Fruit fly (Drosophila melanogaster) whole organism, embryonic: Measurements from ENCODE around the gene Rab10.

ENCODE experiments used
- Ada2b ChIP-seq: fragments of 200-800 bp; sonication (Bioruptor generic); IDR thresholded peaks from 2 replicates; pipeline ENCODE4 v1.3.6; 2022; ENCODE audit warnings: missing biosample characterization, missing genetic modification characterization
- Asciz ChIP-seq: fragments of 200-800 bp; sonication (Bioruptor generic); optimal IDR thresholded peaks from 2 replicates; lab custom pipeline; 2017; ENCODE audit warnings: missing biosample characterization, mild to moderate bottlenecking, missing genetic modification characterization, missing genetic modification reagents
- Atf-2 ChIP-seq: fragments of 200-800 bp; sonication (Bioruptor generic); optimal IDR thresholded peaks from 2 replicates; lab custom pipeline; 2016; ENCODE audit warnings: missing biosample characterization, missing genetic modification characterization
- C15 ChIP-seq: fragments of 200-800 bp; sonication (Bioruptor generic); IDR thresholded peaks from 3 replicates; pipeline ENCODE4 v1.3.6; 2022; ENCODE audit warnings: missing biosample characterization, missing genetic modification characterization
- CG10321 ChIP-seq: fragments of 200-800 bp; sonication (Bioruptor generic); IDR thresholded peaks from 2 replicates; pipeline ENCODE4 v1.3.6; 2022; ENCODE audit warnings: missing biosample characterization, missing genetic modification characterization
- CG10543 ChIP-seq: fragments of 200-800 bp; sonication (Bioruptor generic); optimal IDR thresholded peaks from 3 replicates; lab custom pipeline; 2017; ENCODE audit warnings: missing biosample characterization, mild to moderate bottlenecking, missing genetic modification characterization, moderate library complexity
- CG10654 ChIP-seq: fragments of 200-800 bp; sonication (Bioruptor generic); optimal IDR thresholded peaks from 2 replicates; lab custom pipeline; 2016; ENCODE audit warnings: missing biosample characterization, missing genetic modification characterization
- CG13287 ChIP-seq: fragments of 200-800 bp; sonication (Bioruptor generic); IDR thresholded peaks from 2 replicates; pipeline ENCODE4 v1.3.6; 2022; ENCODE audit warnings: missing biosample characterization, missing genetic modification characterization; ENCODE audit not compliant: partially characterized antibody
- CG13296 ChIP-seq: fragments of 200-800 bp; sonication (Bioruptor generic); optimal IDR thresholded peaks from 3 replicates; lab custom pipeline; 2018; ENCODE audit warnings: missing biosample characterization, mild to moderate bottlenecking, missing genetic modification characterization
- CG13775 ChIP-seq: fragments of 200-800 bp; sonication (Bioruptor generic); optimal IDR thresholded peaks from 3 replicates; lab custom pipeline; 2017; ENCODE audit warnings: missing biosample characterization, mild to moderate bottlenecking, missing genetic modification characterization
- CG14860 ChIP-seq: fragments of 200-800 bp; sonication (Bioruptor generic); IDR thresholded peaks from 3 replicates; pipeline ENCODE4 v1.3.6; 2022; ENCODE audit warnings: missing biosample characterization, missing genetic modification characterization; ENCODE audit not compliant: partially characterized antibody
- CG1529 ChIP-seq: fragments of 200-800 bp; sonication (Bioruptor generic); optimal IDR thresholded peaks from 3 replicates; lab custom pipeline; 2018; ENCODE audit warnings: missing biosample characterization, missing genetic modification characterization
- CG16863 ChIP-seq: fragments of 200-800 bp; sonication (Bioruptor generic); optimal IDR thresholded peaks from 3 replicates; lab custom pipeline; 2016; ENCODE audit warnings: missing biosample characterization, missing genetic modification characterization
- CG17361 ChIP-seq: fragments of 200-800 bp; sonication (Bioruptor generic); IDR thresholded peaks from 3 replicates; pipeline ENCODE4 v1.3.6; 2022; ENCODE audit warnings: missing biosample characterization, missing genetic modification characterization
- CG1832 ChIP-seq: fragments of 200-800 bp; sonication (Bioruptor generic); optimal IDR thresholded peaks from 2 replicates; lab custom pipeline; 2017; ENCODE audit warnings: missing biosample characterization, mild to moderate bottlenecking, missing genetic modification characterization, inconsistent platforms
- CG18599 ChIP-seq: fragments of 200-800 bp; sonication (Bioruptor generic); optimal IDR thresholded peaks from 3 replicates; lab custom pipeline; 2017; ENCODE audit warnings: missing biosample characterization, missing genetic modification characterization, mild to moderate bottlenecking, moderate library complexity, missing genetic modification reagents
- CG18619 ChIP-seq: fragments of 200-800 bp; sonication (Bioruptor generic); optimal IDR thresholded peaks from 3 replicates; lab custom pipeline; 2017; ENCODE audit warnings: missing biosample characterization, mild to moderate bottlenecking, missing genetic modification characterization
- CG2199 ChIP-seq: fragments of 200-800 bp; sonication (Bioruptor generic); IDR thresholded peaks from 3 replicates; pipeline ENCODE4 v1.3.6; 2022; ENCODE audit warnings: missing biosample characterization, missing genetic modification characterization
- CG43689 ChIP-seq: fragments of 200-800 bp; sonication (Bioruptor generic); IDR thresholded peaks from 2 replicates; pipeline ENCODE4 v1.3.6; 2022; ENCODE audit warnings: missing biosample characterization, missing genetic modification characterization
- CG4820 ChIP-seq: fragments of 200-800 bp; sonication (Bioruptor generic); optimal IDR thresholded peaks from 3 replicates; lab custom pipeline; 2016; ENCODE audit warnings: missing biosample characterization, missing genetic modification characterization
- CG5953 ChIP-seq: fragments of 200-800 bp; sonication (Bioruptor generic); IDR thresholded peaks from 2 replicates; pipeline ENCODE4 v1.3.6; 2022; ENCODE audit warnings: missing biosample characterization, missing genetic modification characterization
- CG6272 ChIP-seq: fragments of 200-800 bp; sonication (Bioruptor generic); IDR thresholded peaks from 2 replicates; pipeline ENCODE4 v1.3.6; 2022; ENCODE audit warnings: missing biosample characterization, missing genetic modification characterization
- CG6683 ChIP-seq: fragments of 200-800 bp; sonication (Bioruptor generic); optimal IDR thresholded peaks from 2 replicates; lab custom pipeline; 2017; ENCODE audit warnings: missing biosample characterization, mild to moderate bottlenecking, missing genetic modification characterization, missing genetic modification reagents
- CG7556 ChIP-seq: fragments of 200-800 bp; sonication (Bioruptor generic); optimal IDR thresholded peaks from 2 replicates; lab custom pipeline; 2017; ENCODE audit warnings: missing biosample characterization, mild to moderate bottlenecking, missing genetic modification characterization
- CG7786 ChIP-seq: fragments of 200-800 bp; sonication (Bioruptor generic); optimal IDR thresholded peaks from 2 replicates; lab custom pipeline; 2016; ENCODE audit warnings: missing biosample characterization, missing genetic modification characterization
- CG7928 ChIP-seq: fragments of 200-800 bp; sonication (Bioruptor generic); optimal IDR thresholded peaks from 2 replicates; lab custom pipeline; 2017; ENCODE audit warnings: missing biosample characterization, mild to moderate bottlenecking, missing genetic modification characterization
- CG9727 ChIP-seq: fragments of 200-800 bp; sonication (Bioruptor generic); optimal IDR thresholded peaks from 3 replicates; lab custom pipeline; 2017; ENCODE audit warnings: missing biosample characterization, mild to moderate bottlenecking, missing genetic modification characterization
- Camta ChIP-seq: fragments of 200-800 bp; sonication (Bioruptor generic); optimal IDR thresholded peaks from 2 replicates; lab custom pipeline; 2016; ENCODE audit warnings: missing biosample characterization, missing genetic modification characterization
- Dll ChIP-seq: fragments of 200-800 bp; sonication (Bioruptor generic); IDR thresholded peaks from 4 replicates; pipeline ENCODE4 v1.3.6; 2022; ENCODE audit warnings: missing biosample characterization, missing genetic modification characterization; ENCODE audit not compliant: partially characterized antibody
- E2f2 ChIP-seq: fragments of 200-800 bp; sonication (Bioruptor generic); IDR thresholded peaks from 2 replicates; pipeline ENCODE4 v1.3.6; 2022; ENCODE audit warnings: missing biosample characterization, missing genetic modification characterization
- Ets97D ChIP-seq: fragments of 200-800 bp; sonication (Bioruptor generic); optimal IDR thresholded peaks from 3 replicates; lab custom pipeline; 2016; ENCODE audit warnings: missing biosample characterization, missing genetic modification characterization
- Hr78 ChIP-seq, 2 experiments: fragments of 200-800 bp in 1 of 2; fragments of >200 bp in 1 of 2; sonication (Bioruptor generic) in 1 of 2; optimal IDR thresholded peaks; 2 replicates each; lab custom pipeline; 2017 to 2019; ENCODE audit warnings: missing biosample characterization in 2 of 2, missing genetic modification characterization in 2 of 2, mild to moderate bottlenecking in 1 of 2, moderate library complexity in 1 of 2
- Optix ChIP-seq: fragments of 200-800 bp; sonication (Bioruptor generic); IDR thresholded peaks from 3 replicates; pipeline ENCODE4 v1.3.6; 2022; ENCODE audit warnings: missing biosample characterization, missing genetic modification characterization
- ac ChIP-seq: fragments of 200-800 bp; sonication (Bioruptor generic); optimal IDR thresholded peaks from 3 replicates; lab custom pipeline; 2017; ENCODE audit warnings: missing biosample characterization, mild to moderate bottlenecking, missing genetic modification characterization
- ap ChIP-seq: fragments of 200-800 bp; sonication (Bioruptor generic); IDR thresholded peaks from 2 replicates; pipeline ENCODE4 v1.3.6; 2022; ENCODE audit warnings: missing biosample characterization, missing genetic modification characterization
- bbx ChIP-seq: fragments of 200-800 bp; sonication (Bioruptor generic); IDR thresholded peaks from 2 replicates; pipeline ENCODE4 v1.3.6; 2022; ENCODE audit warnings: missing biosample characterization, missing genetic modification characterization; ENCODE audit not compliant: partially characterized antibody
- cad ChIP-seq: fragments of >200 bp; optimal IDR thresholded peaks from 2 replicates; lab custom pipeline; 2017; ENCODE audit warnings: missing biosample characterization, missing genetic modification characterization
- cato ChIP-seq: fragments of 200-800 bp; sonication (Bioruptor generic); optimal IDR thresholded peaks from 2 replicates; lab custom pipeline; 2016; ENCODE audit warnings: missing biosample characterization, missing genetic modification characterization, borderline replicate concordance
- crc ChIP-seq: fragments of 200-800 bp; sonication (Bioruptor generic); optimal IDR thresholded peaks from 2 replicates; lab custom pipeline; 2016; ENCODE audit warnings: missing biosample characterization, missing genetic modification characterization
- crp ChIP-seq, 2 experiments: fragments of 200-800 bp; sonication (Bioruptor generic); optimal IDR thresholded peaks; 2 replicates in 1 of 2; 3 replicates in 1 of 2; lab custom pipeline; 2017; ENCODE audit warnings: missing biosample characterization in 2 of 2, missing genetic modification characterization in 2 of 2, mild to moderate bottlenecking in 1 of 2, moderate library complexity in 1 of 2
- dimm ChIP-seq: fragments of 200-800 bp; sonication (Bioruptor generic); IDR thresholded peaks from 2 replicates; pipeline ENCODE4 v1.3.6; 2022; ENCODE audit warnings: missing biosample characterization, missing genetic modification characterization
- grn ChIP-seq: fragments of 200-800 bp; sonication (Bioruptor generic); optimal IDR thresholded peaks from 3 replicates; lab custom pipeline; 2017; ENCODE audit warnings: missing biosample characterization, missing genetic modification characterization
- inv ChIP-seq: fragments of 200-800 bp; sonication (Bioruptor generic); IDR thresholded peaks from 2 replicates; pipeline ENCODE4 v1.3.6; 2022; ENCODE audit warnings: missing biosample characterization, missing genetic modification characterization; ENCODE audit not compliant: partially characterized antibody
- nmo ChIP-seq: fragments of 200-800 bp; sonication (Bioruptor generic); optimal IDR thresholded peaks from 2 replicates; lab custom pipeline; 2018; ENCODE audit warnings: missing biosample characterization, mild to moderate bottlenecking, missing genetic modification characterization, moderate library complexity
- p53 ChIP-seq: fragments of 200-800 bp; sonication (Bioruptor generic); optimal IDR thresholded peaks from 2 replicates; lab custom pipeline; 2016; ENCODE audit warnings: missing biosample characterization, missing genetic modification characterization
- sqz ChIP-seq: fragments of 200-800 bp; sonication (Bioruptor generic); optimal IDR thresholded peaks from 3 replicates; lab custom pipeline; 2018; ENCODE audit warnings: missing biosample characterization, mild to moderate bottlenecking, missing genetic modification characterization
- toy ChIP-seq: fragments of 200-800 bp; sonication (Bioruptor generic); IDR thresholded peaks from 2 replicates; pipeline ENCODE4 v1.3.6; 2022; ENCODE audit warnings: missing biosample characterization, missing genetic modification characterization
- trh ChIP-seq: fragments of 200-800 bp; sonication (Bioruptor generic); optimal IDR thresholded peaks from 2 replicates; lab custom pipeline; 2016; ENCODE audit warnings: missing biosample characterization, missing genetic modification characterization
- ttk ChIP-seq: fragments of 200-800 bp; sonication (Bioruptor generic); IDR thresholded peaks from 2 replicates; pipeline ENCODE4 v2.1.2; 2022; ENCODE audit warnings: missing biosample characterization, missing genetic modification characterization

Gene Rab10

DNA sequence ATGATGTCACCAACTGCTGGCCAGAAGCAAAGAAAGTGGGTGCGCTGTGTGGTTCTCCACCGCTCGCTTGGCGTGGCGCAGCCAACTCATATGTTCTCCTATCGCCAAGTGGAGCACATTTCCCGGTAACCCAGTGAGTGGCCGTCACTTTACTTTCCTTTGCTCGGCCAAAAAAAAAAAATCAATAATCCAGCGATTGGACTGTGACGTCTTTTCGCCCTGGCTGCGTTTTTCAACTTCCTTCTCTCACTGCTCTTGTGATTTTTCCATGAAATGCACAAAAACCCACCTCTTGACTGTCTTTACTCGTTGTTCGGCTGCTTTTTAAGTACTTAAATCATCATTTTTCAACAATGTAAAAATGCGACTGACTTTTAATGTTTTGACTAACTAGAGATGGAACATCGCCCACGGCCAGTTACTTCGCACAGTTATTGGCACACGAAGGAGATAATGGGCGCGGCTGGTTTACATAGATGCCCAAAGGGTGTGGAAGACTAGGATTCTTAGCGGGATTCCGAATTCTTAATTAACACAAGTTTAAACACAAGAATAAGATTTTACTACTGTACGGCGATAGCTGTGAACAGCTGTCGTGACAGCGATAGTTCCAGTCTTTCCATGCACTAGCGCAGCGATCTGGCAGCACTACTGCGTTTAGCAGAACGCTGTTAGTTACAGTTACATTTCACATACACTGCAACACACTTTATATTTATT is 15.2 kb upstream of the Rab10 start, which contains the start of gene sw (continued):
- TF ChIP-seq inv (GFP tag; lab: Robert Waterston, UW) (peak; percentile 95), dimm (GFP tag; lab: Robert Waterston, UW) (no peak), crc (GFP tag; lab: Kevin White, UChicago) (no peak), CG1529 (GFP tag; lab: Kevin White, UChicago) (no peak), CG2199 (GFP tag; lab: Robert Waterston, UW) (no peak), Optix (GFP tag; lab: Robert Waterston, UW) (peak; percentile 67; the same call in 2 of the 3 replicates), CG6683 (peak; percentile 1), CG13775 (GFP tag; lab: Kevin White, UChicago) (peak; percentile 49), Atf-2 (peak; percentile 11), CG18619 (peak; percentile 46), Ada2b (GFP tag; lab: Robert Waterston, UW) (peak; percentile 62), toy (GFP tag; lab: Robert Waterston, UW) (no peak), CG6272 (GFP tag; lab: Robert Waterston, UW) (peak; percentile 81), ap (GFP tag; lab: Robert Waterston, UW) (no peak), CG7556 (GFP tag; lab: Kevin White, UChicago) (peak; percentile 26), CG13287 (GFP tag; lab: Robert Waterston, UW) (peak; percentile 92), ttk (GFP tag; lab: Robert Waterston, UW) (peak; percentile 57), ac (GFP tag; lab: Kevin White, UChicago) (no peak), CG13296 (GFP tag; lab: Kevin White, UChicago) (peak; percentile 42), CG9727 (GFP tag; lab: Kevin White, UChicago) (peak; percentile 48), CG10543 (GFP tag; lab: Kevin White, UChicago) (peak; percentile 55), CG43689 (GFP tag; lab: Robert Waterston, UW) (no peak), CG7928 (GFP tag; lab: Kevin White, UChicago) (peak; percentile 5), Hr78 (GFP tag; optimal IDR thresholded peaks at IDR 0.05; lab: Kevin White, UChicago) (no peak), trh (GFP tag; lab: Kevin White, UChicago) (no peak), E2f2 (GFP tag; lab: Robert Waterston, UW) (peak; percentile 58), Dll (GFP tag; lab: Robert Waterston, UW) (peak; percentile 95), p53 (peak; percentile 21), CG17361 (GFP tag; lab: Robert Waterston, UW) (peak; percentile 69), Asciz (GFP tag; lab: Kevin White, UChicago) (no peak), CG4820 (GFP tag; lab: Kevin White, UChicago) (peak; percentile 41), CG18599 (GFP tag; lab: Kevin White, UChicago) (peak; percentile 53), CG7786 (peak; percentile 54), Camta (GFP tag; lab: Kevin White, UChicago) (no peak), CG16863 (GFP tag; lab: Kevin White, UChicago) (peak; percentile 37), C15 (GFP tag; lab: Robert Waterston, UW) (no peak), nmo (GFP tag; lab: Kevin White, UChicago) (peak; percentile 80), CG10654 (GFP tag; lab: Kevin White, UChicago) (peak; percentile 24), bbx (peak; percentile 85), crp (GFP tag; optimal IDR thresholded peaks at IDR 0.05; lab: Kevin White, UChicago) (peak in 1 of 2 experiments; percentile 78), CG14860 (GFP tag; lab: Robert Waterston, UW) (peak; percentile 90), CG5953 (GFP tag; lab: Robert Waterston, UW) (no peak), cato (GFP tag; lab: Kevin White, UChicago) (peak; percentile 5), CG10321 (GFP tag; lab: Robert Waterston, UW) (no peak), cad (GFP tag; lab: Kevin White, UChicago) (no peak), sqz (GFP tag; lab: Kevin White, UChicago) (no peak), grn (GFP tag; lab: Kevin White, UChicago) (no peak), Ets97D (GFP tag; lab: Kevin White, UChicago) (peak; percentile 48), CG1832 (no peak)
